Worm (Caenorhabditis elegans): ENCODE data around the gene nas-31.

The nas-31 gene

ce11 chrV:10909071-10909470, 12.6 kb downstream of the nas-31 start, which contains the start of gene zzz-1:
zzz-1 (minus strand) TSS chrV:10909171.
- TF ChIP-seq efl-1 (optimal IDR thresholded peaks at IDR 0.05) = no peak
- TF ChIP-seq efl-1 (GFP tag; optimal IDR thresholded peaks at IDR 0.05 in 1 of 2) = no peak
- TF ChIP-seq nhr-11 (tag; optimal IDR thresholded peaks at IDR 0.05) = no peak
- TF ChIP-seq elt-3 (tag; optimal IDR thresholded peaks at IDR 0.05) = no peak
- TF ChIP-seq nhr-12 (tag; optimal IDR thresholded peaks at IDR 0.05) = no peak
- no peak for TF ChIP-seq ceh-63 (GFP tag; optimal IDR thresholded peaks at IDR 0.05)
- no peak for TF ChIP-seq nhr-237 (tag; optimal IDR thresholded peaks at IDR 0.05)
- TF ChIP-seq fkh-8 (tag; optimal IDR thresholded peaks at IDR 0.05) = no peak
- no peak for TF ChIP-seq dpl-1 (GFP tag; optimal IDR thresholded peaks at IDR 0.05)
- no peak for TF ChIP-seq nhr-71 (tag; optimal IDR thresholded peaks at IDR 0.05)
- no peak for TF ChIP-seq elt-2 (tag; optimal IDR thresholded peaks at IDR 0.05)
- TF ChIP-seq unc-62 (GFP tag; optimal IDR thresholded peaks at IDR 0.05) = no peak
- TF ChIP-seq hlh-4 (tag; optimal IDR thresholded peaks at IDR 0.05) = no peak
- TF ChIP-seq lin-35 (GFP tag; optimal IDR thresholded peaks at IDR 0.05) = no peak

ce11 chrV:10904795-10905194, 16.9 kb downstream of the nas-31 start:
- TF ChIP-seq hlh-4 (tag; optimal IDR thresholded peaks at IDR 0.05) = no peak
- TF ChIP-seq blmp-1 (tag; optimal IDR thresholded peaks at IDR 0.05) = peak; percentile 61
- no peak for TF ChIP-seq nhr-28 (tag; optimal IDR thresholded peaks at IDR 0.05)
- TF ChIP-seq vab-15 (tag; optimal IDR thresholded peaks at IDR 0.05) = no peak
- no peak for TF ChIP-seq tbx-2 (tag; optimal IDR thresholded peaks at IDR 0.05)
- TF ChIP-seq lsy-2 (tag; optimal IDR thresholded peaks at IDR 0.05) = peak in 1 of 2 experiments; percentile 7
- TF ChIP-seq ces-1 (GFP tag; optimal IDR thresholded peaks at IDR 0.05) = peak; percentile 14
- TF ChIP-seq mef-2 (tag; optimal IDR thresholded peaks at IDR 0.05) = no peak
- peak; percentile 23 for TF ChIP-seq dsc-1 (tag; optimal IDR thresholded peaks at IDR 0.05)
- TF ChIP-seq nhr-76 (tag; optimal IDR thresholded peaks at IDR 0.05) = no peak
- TF ChIP-seq unc-86 (tag; optimal IDR thresholded peaks at IDR 0.05) = no peak
- TF ChIP-seq nhr-71 (tag; optimal IDR thresholded peaks at IDR 0.05) = no peak
- peak; percentile 82 for TF ChIP-seq lin-14 (GFP tag; optimal IDR thresholded peaks at IDR 0.05)
- peak in 1 of 3 experiments; percentile 32 for TF ChIP-seq ceh-82 (tag; optimal IDR thresholded peaks at IDR 0.05)
- TF ChIP-seq fkh-10 (GFP tag; optimal IDR thresholded peaks at IDR 0.05) = peak; percentile 69

- peak; percentile 4 for TF ChIP-seq dsc-1 (tag; optimal IDR thresholded peaks at IDR 0.05)
- TF ChIP-seq lsy-2 (tag; optimal IDR thresholded peaks at IDR 0.05) = no peak
- no peak for TF ChIP-seq nhr-11 (tag; optimal IDR thresholded peaks at IDR 0.05)
- TF ChIP-seq lin-14 (GFP tag; optimal IDR thresholded peaks at IDR 0.05) = peak; percentile 40
- no peak for TF ChIP-seq egl-13 (tag; optimal IDR thresholded peaks at IDR 0.05)
- no peak for TF ChIP-seq F16B12.6 (tag; optimal IDR thresholded peaks at IDR 0.05)
- no peak for TF ChIP-seq Y116A8C.19 (tag; optimal IDR thresholded peaks at IDR 0.05; ENCODE audit: borderline replicate concordance)
These were observed 17.9 kb downstream of the nas-31 start, which contains the start of gene F32D8.15 for ce11 chrV:10903748-10904147. F32D8.15 (plus strand) TSS chrV:10904048.

ce11 chrV:10902682-10903081, 19.0 kb downstream of the nas-31 start, which contains the start of gene F32D8.8:
F32D8.8 (minus strand) TSS chrV:10902782.
- TF ChIP-seq ztf-11 (tag; optimal IDR thresholded peaks at IDR 0.05) (no peak), swsn-7 (tag; optimal IDR thresholded peaks at IDR 0.05) (no peak), lsy-2 (tag; optimal IDR thresholded peaks at IDR 0.05) (no peak), fkh-8 (tag; optimal IDR thresholded peaks at IDR 0.05) (no peak), sup-37 (GFP tag; optimal IDR thresholded peaks at IDR 0.05) (no peak), unc-62 (GFP tag; optimal IDR thresholded peaks at IDR 0.05) (no peak), ets-5 (GFP tag; IDR thresholded peaks at IDR 0.05) (no peak), zip-4 (GFP tag; optimal IDR thresholded peaks at IDR 0.05) (no peak), F16B12.6 (tag; optimal IDR thresholded peaks at IDR 0.05) (no peak), nhr-84 (tag; optimal IDR thresholded peaks at IDR 0.05) (no peak), hlh-4 (tag; optimal IDR thresholded peaks at IDR 0.05) (no peak), mep-1 (tag; optimal IDR thresholded peaks at IDR 0.05) (no peak), lir-3 (tag; optimal IDR thresholded peaks at IDR 0.05; ENCODE audit: poor library complexity) (no peak), fkh-4 (tag; optimal IDR thresholded peaks at IDR 0.05; ENCODE audit: borderline replicate concordance) (no peak), jun-1 (tag; optimal IDR thresholded peaks at IDR 0.05) (no peak), lin-14 (GFP tag; optimal IDR thresholded peaks at IDR 0.05) (no peak), rnt-1 (tag; optimal IDR thresholded peaks at IDR 0.05) (no peak)

All from whole organism, L1 larva.